Worm (Caenorhabditis elegans) whole organism, L4 larva: ENCODE measurements around the gene gmeb-1.

Source experiments
- Y105C5A.15 ChIP-seq: fragments of 200-800 bp; sonication (Bioruptor generic); IDR thresholded peaks from 2 replicates; pipeline ENCODE4 v1.3.6; 2022; ENCODE audit warnings: missing genetic modification characterization, missing compliant biosample characterization
- aha-1 ChIP-seq: fragments of 150-350 bp; peaks from one replicate; lab custom pipeline; 2014; ENCODE audit warnings: missing biosample characterization, missing genetic modification characterization
- ceh-32 ChIP-seq: sonication (generic microtip); optimal IDR thresholded peaks from 2 replicates; lab custom pipeline; 2016; ENCODE audit warnings: mild to moderate bottlenecking, missing genetic modification characterization, missing compliant biosample characterization; ENCODE audit not compliant: poor library complexity
- ceh-62 ChIP-seq: sonication (generic microtip); optimal IDR thresholded peaks from 2 replicates; lab custom pipeline; 2017; ENCODE audit warnings: missing biosample characterization, missing genetic modification characterization
- ctbp-1 ChIP-seq: fragments of 200-800 bp; sonication (Bioruptor generic); IDR thresholded peaks from 2 replicates; pipeline ENCODE4 v1.3.6; 2022; ENCODE audit warnings: missing genetic modification reagents, missing genetic modification characterization, missing compliant biosample characterization
- daf-16 ChIP-seq, 3 experiments: sonication (generic microtip); optimal IDR thresholded peaks; 2 replicates each; lab custom pipeline; 2016 to 2017; ENCODE audit warnings: missing genetic modification characterization in 3 of 3, missing genetic modification reagents in 3 of 3, mild to moderate bottlenecking in 2 of 3, missing compliant biosample characterization in 2 of 3, missing biosample characterization in 1 of 3, moderate library complexity in 1 of 3
- daf-8 ChIP-seq: fragments of 200-800 bp; sonication (Bioruptor generic); IDR thresholded peaks from 2 replicates; pipeline ENCODE4 v1.3.6; 2022; ENCODE audit warnings: missing genetic modification characterization, missing compliant biosample characterization
- dmd-6 ChIP-seq: fragments of 200-800 bp; sonication (Bioruptor generic); IDR thresholded peaks from 2 replicates; pipeline ENCODE4 v1.3.6; 2022; ENCODE audit warnings: missing genetic modification reagents, missing genetic modification characterization, missing compliant biosample characterization
- dmd-9 ChIP-seq: fragments of 200-800 bp; sonication (Bioruptor generic); IDR thresholded peaks from 2 replicates; pipeline ENCODE4 v1.3.6; 2022; ENCODE audit warnings: missing genetic modification reagents, missing genetic modification characterization, missing compliant biosample characterization
- fos-1 ChIP-seq: fragments of 150-350 bp; optimal IDR thresholded peaks from 2 replicates; lab custom pipeline; 2014; ENCODE audit warnings: missing biosample characterization, missing genetic modification characterization
- gei-8 ChIP-seq: fragments of 200-800 bp; sonication (Bioruptor generic); optimal IDR thresholded peaks from 2 replicates; lab custom pipeline; 2018; ENCODE audit warnings: mild to moderate bottlenecking, missing genetic modification characterization, missing compliant biosample characterization
- hif-1 ChIP-seq, 2 experiments: sonication (generic microtip); optimal IDR thresholded peaks; 2 replicates each; lab custom pipeline; 2016 to 2017; ENCODE audit warnings: missing compliant biosample characterization in 2 of 2, missing genetic modification characterization in 2 of 2, missing genetic modification reagents in 2 of 2, missing genotype in 2 of 2, mild to moderate bottlenecking in 1 of 2
- hmg-1.1 ChIP-seq: fragments of 200-800 bp; sonication (Bioruptor generic); IDR thresholded peaks from 2 replicates; pipeline ENCODE4 v1.3.6; 2022; ENCODE audit warnings: missing genetic modification reagents, missing genetic modification characterization, missing compliant biosample characterization
- mdl-1 ChIP-seq, 2 experiments: fragments of 150-350 bp in 1 of 2; sonication (generic microtip) in 1 of 2; optimal IDR thresholded peaks; 2 replicates each; lab custom pipeline; 2014 to 2017; ENCODE audit warnings: missing biosample characterization in 2 of 2, missing genetic modification characterization in 2 of 2
- mxl-2 ChIP-seq: fragments of 200-800 bp; sonication (Bioruptor generic); conservative IDR thresholded peaks from 2 replicates; pipeline ENCODE4 v1.3.6; 2022; ENCODE audit warnings: missing genetic modification reagents, missing genetic modification characterization, missing compliant biosample characterization
- nhr-11 ChIP-seq: fragments of 150-350 bp; optimal IDR thresholded peaks from 2 replicates; lab custom pipeline; 2014; ENCODE audit warnings: missing biosample characterization, missing genetic modification characterization
- nhr-111 ChIP-seq: fragments of 200-800 bp; sonication (Bioruptor generic); optimal IDR thresholded peaks from 2 replicates; lab custom pipeline; 2018; ENCODE audit warnings: mild to moderate bottlenecking, missing genetic modification characterization, missing compliant biosample characterization
- nhr-25 ChIP-seq: sonication (generic microtip); optimal IDR thresholded peaks from 2 replicates; lab custom pipeline; 2017; ENCODE audit warnings: missing genetic modification characterization, mild to moderate bottlenecking, missing compliant biosample characterization, antibody characterized with exemption, moderate library complexity, borderline replicate concordance; ENCODE audit not compliant: insufficient read depth
- nhr-48 ChIP-seq: sonication (generic microtip); optimal IDR thresholded peaks from 2 replicates; lab custom pipeline; 2016; ENCODE audit warnings: mild to moderate bottlenecking, missing genetic modification characterization, missing compliant biosample characterization
- skn-1 ChIP-seq: fragments of 150-350 bp; optimal IDR thresholded peaks from 2 replicates; lab custom pipeline; 2014; ENCODE audit warnings: missing biosample characterization, missing genetic modification characterization
- snpc-4 ChIP-seq: fragments of 150-350 bp; optimal IDR thresholded peaks from 2 replicates; lab custom pipeline; 2014; ENCODE audit warnings: missing biosample characterization, missing genetic modification characterization
- tag-97 ChIP-seq: fragments of 200-800 bp; sonication (Bioruptor generic); IDR thresholded peaks from 2 replicates; pipeline ENCODE4 v1.3.6; 2022; ENCODE audit warnings: missing genetic modification characterization, missing compliant biosample characterization
- tra-1 ChIP-seq: fragments of 200-800 bp; sonication (Bioruptor generic); IDR thresholded peaks from 2 replicates; pipeline ENCODE4 v1.3.6; 2022; ENCODE audit warnings: missing genetic modification reagents, missing genetic modification characterization, missing compliant biosample characterization
- unc-62 ChIP-seq, 3 experiments: fragments of 150-350 bp in 1 of 3; sonication (generic microtip); optimal IDR thresholded peaks in 2 of 3; peaks in 1 of 3; 1 replicate in 1 of 3; 2 replicates in 2 of 3; lab custom pipeline; 2014 to 2017; ENCODE audit warnings: missing biosample characterization in 3 of 3, missing genetic modification characterization in 3 of 3, missing genetic modification reagents in 3 of 3, missing genotype in 1 of 3
- zfp-3 ChIP-seq: fragments of 200-800 bp; sonication (Bioruptor generic); conservative IDR thresholded peaks from 2 replicates; pipeline ENCODE4 v1.3.6; 2022; ENCODE audit warnings: missing genetic modification reagents, missing genetic modification characterization, missing compliant biosample characterization
- ztf-7 ChIP-seq: fragments of 150-350 bp; optimal IDR thresholded peaks from 2 replicates; lab custom pipeline; 2014; ENCODE audit warnings: missing biosample characterization, missing genetic modification characterization

Gene gmeb-1

DNA sequence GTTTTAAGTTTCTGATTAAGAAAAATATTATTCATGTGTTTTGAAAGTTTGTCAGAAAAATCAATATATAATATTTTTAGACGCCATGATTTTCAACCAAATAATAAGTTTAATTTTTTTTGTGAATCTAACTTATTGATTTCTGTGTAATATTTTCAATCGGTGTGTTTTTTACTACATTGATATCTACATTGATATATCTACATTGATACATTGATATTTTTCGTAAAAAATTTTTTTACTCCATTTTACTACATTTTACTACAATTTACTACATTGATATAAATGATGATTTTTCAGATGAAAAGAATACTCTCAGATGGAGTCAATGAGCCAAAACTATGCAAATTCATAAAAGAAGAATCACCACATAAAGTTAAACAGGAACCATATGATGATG, at the start of gene gmeb-1:
Gene gmeb-1 (plus strand): TSS at position 301 of the 400 bp plus-strand sequence.
- TF ChIP-seq nhr-111 (GFP tag; lab: Kevin White, UChicago) (no peak), ceh-32 (no peak), nhr-25 (tag; lab: Kevin White, UChicago) (no peak), nhr-11 (tag; lab: Kevin White, UChicago) (no peak), skn-1 (tag; lab: Kevin White, UChicago) (no peak), unc-62 (GFP tag; optimal IDR thresholded peaks at IDR 0.05 in 1 of 2; lab: Kevin White, UChicago) (no peak), unc-62 (tag; optimal IDR thresholded peaks at IDR 0.05; lab: Kevin White, UChicago) (no peak), nhr-48 (tag; lab: Kevin White, UChicago) (no peak), daf-8 (GFP tag; lab: Robert Waterston, UW) (no peak), mdl-1 (tag; optimal IDR thresholded peaks at IDR 0.05; lab: Kevin White, UChicago) (no peak), dmd-9 (GFP tag; lab: Robert Waterston, UW) (no peak), aha-1 (tag; lab: Kevin White, UChicago) (no peak), dmd-6 (no peak), fos-1 (tag; lab: Kevin White, UChicago) (no peak), snpc-4 (tag; lab: Kevin White, UChicago) (no peak), hmg-1.1 (no peak), hif-1 (tag; optimal IDR thresholded peaks at IDR 0.05; lab: Kevin White, UChicago) (no peak)

- TF ChIP-seq ctbp-1 (GFP tag; lab: Robert Waterston, UW) (no peak), daf-16 (GFP tag; optimal IDR thresholded peaks at IDR 0.05; lab: Kevin White, UChicago) (no peak), daf-16 (tag; optimal IDR thresholded peaks at IDR 0.05; lab: Kevin White, UChicago) (peak; percentile 8)
Measured at ce11 chrII:586-985, 18.8 kb upstream of the gmeb-1 start.

DNA sequence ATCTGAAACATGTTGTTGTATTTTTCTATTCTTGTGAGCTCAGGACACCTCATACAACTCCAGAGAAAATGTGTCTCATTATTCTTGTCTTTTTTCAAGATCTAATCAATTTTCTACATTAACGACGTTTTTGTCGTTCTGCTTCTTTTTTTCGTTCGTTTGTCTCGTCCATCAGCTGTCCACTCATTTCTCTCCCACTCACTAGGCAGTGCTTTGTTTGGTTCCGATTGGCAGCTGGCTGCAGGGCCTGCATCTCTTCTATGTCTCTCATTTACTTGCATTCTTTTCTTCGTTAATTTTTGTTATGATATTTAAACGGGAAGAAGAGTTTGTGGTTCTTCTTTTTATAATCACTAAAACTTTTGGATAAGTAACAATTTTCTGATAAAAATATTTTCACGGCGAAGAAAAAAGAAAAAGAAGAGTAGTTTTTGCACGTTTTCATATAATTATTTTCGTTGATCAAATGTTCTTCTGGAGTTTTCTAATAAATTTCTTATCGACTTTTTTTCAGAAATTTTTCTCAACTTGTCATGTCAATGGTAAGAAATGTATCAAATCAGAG, 17.9 kb upstream of the gmeb-1 start, which contains the start of gene 2L52.1:
Gene 2L52.1 (plus strand): TSS at position 515 of the 565 bp plus-strand sequence.
- TF ChIP-seq nhr-111 (GFP tag; lab: Kevin White, UChicago) (no peak), hmg-1.1 (0 out of 2 replicates have a peak, but pooled peaks have one; percentile 16)

DNA sequence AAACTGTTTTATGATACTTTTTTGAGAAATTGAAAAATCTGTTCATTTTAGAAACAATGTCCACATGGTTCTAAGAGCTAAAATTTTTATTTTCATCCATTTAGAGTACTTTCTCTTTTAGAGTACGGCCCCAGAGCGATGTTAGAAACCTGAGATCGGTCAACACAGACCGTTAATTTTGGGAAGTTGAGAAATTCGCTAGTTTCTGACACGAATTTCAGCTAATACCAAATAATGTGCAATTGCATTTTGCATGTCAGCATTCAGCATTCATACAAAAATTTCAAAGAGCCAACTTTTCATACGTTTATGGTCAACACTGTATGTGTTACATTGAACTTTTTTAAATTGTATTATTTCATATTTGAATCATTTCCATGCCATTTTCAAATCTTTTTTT, 14.5 kb upstream of the gmeb-1 start:
- TF ChIP-seq Y105C5A.15 (GFP tag; lab: Robert Waterston, UW), result no peak
- TF ChIP-seq zfp-3 (GFP tag; lab: Robert Waterston, UW), result no peak
- TF ChIP-seq unc-62 (GFP tag; optimal IDR thresholded peaks at IDR 0.05 in 1 of 2; lab: Kevin White, UChicago), result peak in 1 of 2 experiments; percentile 80
- TF ChIP-seq unc-62 (tag; optimal IDR thresholded peaks at IDR 0.05; lab: Kevin White, UChicago), result no peak
- TF ChIP-seq, all 104 proteins: peak for 1

DNA sequence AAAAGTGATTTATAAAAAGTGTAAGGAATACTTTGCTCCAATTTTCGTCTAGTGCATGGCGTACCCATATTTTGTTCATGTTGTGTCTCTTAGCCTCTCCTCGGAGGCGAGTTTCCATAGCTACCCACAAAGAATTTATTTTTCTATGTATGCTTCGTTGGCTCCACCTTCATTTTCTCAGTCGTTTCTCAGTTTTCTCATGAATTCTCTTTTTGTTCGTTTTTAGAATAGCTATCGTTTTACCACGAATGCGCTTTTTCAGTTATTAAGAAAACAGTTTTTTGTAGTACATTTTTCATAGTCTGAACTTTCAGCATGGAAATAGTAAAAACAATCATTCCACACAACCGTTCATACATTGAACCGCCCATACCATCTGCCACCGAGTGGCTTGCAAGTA, 13.0 kb upstream of the gmeb-1 start, which contains the start of gene osta-1:
Gene osta-1 (plus strand): TSS at position 309 of the 400 bp plus-strand sequence.
- peak in 1 of 2 experiments; percentile 18 for TF ChIP-seq unc-62 (GFP tag; optimal IDR thresholded peaks at IDR 0.05 in 1 of 2; lab: Kevin White, UChicago)
- TF ChIP-seq unc-62 (tag; optimal IDR thresholded peaks at IDR 0.05; lab: Kevin White, UChicago), result no peak
- no peak for TF ChIP-seq tra-1 (GFP tag; lab: Robert Waterston, UW)
- TF ChIP-seq mxl-2 (GFP tag; lab: Robert Waterston, UW), result no peak
- TF ChIP-seq nhr-11 (tag; lab: Kevin White, UChicago), result peak; percentile 13

ce11 chrII:8212-8611, 11.1 kb upstream of the gmeb-1 start:
- TF ChIP-seq ztf-7 (no peak), ceh-62 (tag; lab: Kevin White, UChicago) (no peak), tag-97 (GFP tag; lab: Robert Waterston, UW) (no peak), gei-8 (GFP tag; lab: Kevin White, UChicago) (no peak), unc-62 (GFP tag; optimal IDR thresholded peaks at IDR 0.05 in 1 of 2; lab: Kevin White, UChicago) (peak in 1 of 2 experiments; percentile 85), unc-62 (tag; optimal IDR thresholded peaks at IDR 0.05; lab: Kevin White, UChicago) (no peak)
